Worm (Caenorhabditis elegans): Measurements from ENCODE around the gene F58F12.1.
A peak's percentile ranks its signal among the peaks of the same experiment; 100 is the strongest.

The F58F12.1 gene

DNA sequence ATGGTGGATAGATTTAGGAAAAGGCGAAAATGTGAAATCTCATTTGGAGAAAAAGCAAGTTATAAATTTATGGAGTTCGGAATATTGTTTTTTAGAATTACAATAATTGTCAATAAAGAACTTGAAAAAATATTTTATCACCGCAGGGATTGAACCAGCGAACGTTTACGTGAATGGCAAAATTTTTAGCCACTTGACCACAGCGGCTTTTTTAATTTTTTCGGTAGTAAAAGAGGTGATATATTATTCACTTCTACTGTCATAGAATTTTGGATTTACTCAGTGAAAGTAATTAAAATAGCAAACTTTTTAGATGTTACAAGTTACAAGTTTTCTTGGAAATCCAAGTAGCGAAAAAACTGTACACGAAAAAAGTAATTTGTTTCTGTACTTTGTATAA lies 25.2 kb upstream of the F58F12.1 start (continued):
- TF ChIP-seq madf-5 (GFP tag; IDR thresholded peaks at IDR 0.05) (peak in 1 of 2 experiments; percentile 78; a peak in 2 of 4 replicates), hlh-11 (tag; optimal IDR thresholded peaks at IDR 0.05) (no peak), nhr-42 (GFP tag; IDR thresholded peaks at IDR 0.05) (no peak), hmg-1.1 (GFP tag; IDR thresholded peaks at IDR 0.05) (no peak), dve-1 (tag; optimal IDR thresholded peaks at IDR 0.05; ENCODE audit: insufficient read depth) (no peak), snpc-1.2 (GFP tag; IDR thresholded peaks at IDR 0.05) (0 out of 2 replicates have a peak, but pooled peaks have one; percentile 20), tag-97 (GFP tag; IDR thresholded peaks at IDR 0.05) (no peak), lin-13 (GFP tag; optimal IDR thresholded peaks at IDR 0.05) (no peak), ama-1 (optimal IDR thresholded peaks at IDR 0.05) (no peak), daf-12 (tag; optimal IDR thresholded peaks at IDR 0.05) (no peak), ceh-44 (GFP tag; IDR thresholded peaks at IDR 0.05) (no peak), Y5F2A.4 (GFP tag; optimal IDR thresholded peaks at IDR 0.05) (peak; percentile 38), mxl-3 (GFP tag; optimal IDR thresholded peaks at IDR 0.05) (no peak), lin-1 (GFP tag; IDR thresholded peaks at IDR 0.05) (no peak), F49E8.2 (tag; optimal IDR thresholded peaks at IDR 0.05; ENCODE audit: borderline replicate concordance) (peak; percentile 14), F44E2.7 (GFP tag; IDR thresholded peaks at IDR 0.05) (peak; percentile 51; the same call in 1 of the 2 replicates), nhr-237 (tag; optimal IDR thresholded peaks at IDR 0.05) (no peak), lin-39 (tag; optimal IDR thresholded peaks at IDR 0.05) (no peak), nhr-6 (tag; optimal IDR thresholded peaks at IDR 0.05) (no peak), duxl-1 (tag; optimal IDR thresholded peaks at IDR 0.05; ENCODE audit: poor library complexity) (no peak), hif-1 (tag; optimal IDR thresholded peaks at IDR 0.05) (no peak), R02D3.7 (tag; optimal IDR thresholded peaks at IDR 0.05) (no peak), pha-4 (GFP tag; IDR thresholded peaks at IDR 0.05) (peak; percentile 73; the same call in 1 of the 2 replicates), pha-4 (tag; optimal IDR thresholded peaks at IDR 0.05) (no peak), zip-2 (tag; optimal IDR thresholded peaks at IDR 0.05) (no peak), madf-9 (GFP tag; conservative IDR thresholded peaks at IDR 0.05) (no peak), Y105C5A.15 (GFP tag; IDR thresholded peaks at IDR 0.05) (no peak), D1046.2 (GFP tag; IDR thresholded peaks at IDR 0.05) (no peak), ceh-20 (GFP tag; IDR thresholded peaks at IDR 0.05) (no peak), set-16 (GFP tag; IDR thresholded peaks at IDR 0.05) (no peak), ceh-32 (tag; optimal IDR thresholded peaks at IDR 0.05; ENCODE audit: poor library complexity) (no peak), nhr-28 (tag; optimal IDR thresholded peaks at IDR 0.05) (no peak), nhr-77 (tag; optimal IDR thresholded peaks at IDR 0.05) (no peak), ZK546.5 (tag; optimal IDR thresholded peaks at IDR 0.05) (no peak)

DNA sequence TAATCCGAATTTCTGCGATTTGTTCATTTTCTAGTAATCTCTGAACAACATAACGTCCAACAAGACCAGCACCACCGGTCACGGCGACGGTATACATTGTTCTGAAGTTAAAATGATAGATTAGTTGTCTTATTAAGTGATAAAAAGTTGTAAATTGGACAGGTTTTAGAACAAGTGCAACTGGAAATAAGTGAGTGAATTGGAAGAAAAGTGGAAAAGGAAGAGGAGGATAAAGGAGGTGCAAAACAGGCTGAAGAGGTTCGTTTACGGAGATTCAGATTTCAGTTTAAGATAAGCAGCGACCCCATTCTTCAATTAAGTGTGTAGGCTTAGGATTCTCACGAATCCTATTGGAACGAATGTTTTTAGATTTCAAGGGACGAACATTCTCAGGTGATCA lies 24.5 kb upstream of the F58F12.1 start, which contains the start of gene C32D5.12:
C32D5.12 (minus strand) TSS at position 101 of the 400 bp plus-strand sequence.
- TF ChIP-seq ceh-28 (tag; optimal IDR thresholded peaks at IDR 0.05) (no peak), unc-62 (GFP tag; optimal IDR thresholded peaks at IDR 0.05 in 1 of 2) (peak in 1 of 2 experiments; percentile 40), unc-62 (tag; optimal IDR thresholded peaks at IDR 0.05) (no peak)

DNA sequence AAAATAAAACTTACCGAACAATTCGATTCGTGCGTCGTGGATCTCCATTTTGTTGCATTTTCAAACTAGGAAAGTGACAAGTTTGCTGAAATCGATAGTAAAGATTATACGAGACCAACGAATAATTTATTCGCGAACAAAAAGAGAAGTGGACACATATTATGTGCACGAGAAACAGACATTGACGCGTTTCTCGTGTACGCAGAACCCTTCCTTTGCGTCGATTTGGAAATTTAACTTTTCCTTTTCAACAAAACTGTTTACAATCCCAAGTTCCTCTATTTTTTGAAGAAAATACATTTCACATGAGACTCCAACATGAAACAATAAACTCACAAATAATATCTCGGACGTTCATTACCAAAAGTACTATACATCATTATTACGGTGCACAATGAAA lies 22.6 kb upstream of the F58F12.1 start, which contains the start of gene K10B2.4:
K10B2.4 (minus strand) TSS at position 138 of the 400 bp plus-strand sequence.
- TF ChIP-seq spr-3 (GFP tag; optimal IDR thresholded peaks at IDR 0.05) (peak; percentile 7), skn-1 (tag; optimal IDR thresholded peaks at IDR 0.05) (no peak), ztf-11 (tag; optimal IDR thresholded peaks at IDR 0.05) (no peak), dmd-9 (GFP tag; IDR thresholded peaks at IDR 0.05) (no peak), mxl-2 (GFP tag; conservative IDR thresholded peaks at IDR 0.05) (no peak), ceh-28 (tag; optimal IDR thresholded peaks at IDR 0.05) (no peak), pqm-1 (tag; optimal IDR thresholded peaks at IDR 0.05) (no peak), daf-16 (GFP tag; optimal IDR thresholded peaks at IDR 0.05) (no peak), daf-16 (tag; optimal IDR thresholded peaks at IDR 0.05) (peak; percentile 67), F10B5.3 (tag; optimal IDR thresholded peaks at IDR 0.05) (no peak), lin-39 (tag; optimal IDR thresholded peaks at IDR 0.05) (no peak), D1046.2 (GFP tag; IDR thresholded peaks at IDR 0.05) (no peak), ceh-44 (GFP tag; IDR thresholded peaks at IDR 0.05) (no peak), T20F7.1 (GFP tag; optimal IDR thresholded peaks at IDR 0.05) (peak; percentile 57), sdz-12 (GFP tag; optimal IDR thresholded peaks at IDR 0.05) (no peak), Y75B8A.6 (GFP tag; IDR thresholded peaks at IDR 0.05) (no peak), fkh-10 (GFP tag; optimal IDR thresholded peaks at IDR 0.05) (no peak), lin-15B (tag; optimal IDR thresholded peaks at IDR 0.05) (no peak), nhr-102 (tag; optimal IDR thresholded peaks at IDR 0.05) (no peak)

Data from whole organism, L4 larva.